Fruit fly (Drosophila melanogaster): ENCODE measurements around the gene CG1231.

DNA sequence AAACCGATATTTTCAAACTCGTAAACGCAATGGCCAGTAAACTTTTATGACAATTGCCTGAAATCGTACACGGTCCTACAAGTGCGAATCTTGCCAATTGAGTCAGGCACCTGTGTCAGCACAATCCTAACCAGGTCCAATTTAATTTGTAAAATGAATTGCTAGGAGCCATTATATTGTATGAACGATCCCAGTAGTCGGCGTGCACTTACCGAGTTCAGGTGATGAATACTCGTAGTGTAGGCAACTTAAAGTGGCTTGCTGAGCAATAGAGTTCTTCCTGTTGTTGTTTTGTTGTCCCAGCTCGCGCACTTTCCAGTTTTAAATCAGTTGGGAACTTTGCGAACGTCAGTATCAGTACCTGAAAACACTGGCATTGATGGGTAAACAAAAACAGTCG is 15.7 kb upstream of the CG1231 start:
- TF ChIP-seq Vsx2 (GFP tag; optimal IDR thresholded peaks at IDR 0.05; ENCODE audit: partially characterized antibody), result no peak
- no peak for TF ChIP-seq Hr78 (GFP tag; optimal IDR thresholded peaks at IDR 0.05)
- no peak for TF ChIP-seq Hr83 (GFP tag; optimal IDR thresholded peaks at IDR 0.05; ENCODE audit: poor library complexity, severe bottlenecking)

Measured in whole organism, wandering third instar larva.